Fruit fly (Drosophila melanogaster) whole organism, embryonic: ENCODE measurements around the gene CG31343.
A peak's percentile ranks its signal among the peaks of the same experiment; 100 is the strongest.

Source experiments
- Bdp1 ChIP-seq: fragments of 200-800 bp; sonication (Bioruptor generic); optimal IDR thresholded peaks from 3 replicates; lab custom pipeline; 2016; ENCODE audit warnings: missing biosample characterization, missing genetic modification characterization
- CG10431 ChIP-seq: fragments of 200-800 bp; sonication (Bioruptor generic); optimal IDR thresholded peaks from 3 replicates; lab custom pipeline; 2018; ENCODE audit warnings: missing biosample characterization, mild to moderate bottlenecking, missing genetic modification characterization
- CG12744 ChIP-seq: fragments of 200-800 bp; sonication (Bioruptor generic); optimal IDR thresholded peaks from 2 replicates; lab custom pipeline; 2016; ENCODE audit warnings: missing biosample characterization, missing genetic modification characterization
- CG14965 ChIP-seq: fragments of 200-800 bp; sonication (Bioruptor generic); optimal IDR thresholded peaks from 2 replicates; lab custom pipeline; 2016; ENCODE audit warnings: missing biosample characterization, missing genetic modification characterization, borderline replicate concordance
- CG17359 ChIP-seq: fragments of 200-800 bp; sonication (Bioruptor generic); optimal IDR thresholded peaks from 3 replicates; lab custom pipeline; 2018; ENCODE audit warnings: missing biosample characterization, mild to moderate bottlenecking, missing genetic modification characterization, moderate library complexity
- CG18011 ChIP-seq: fragments of 200-800 bp; sonication (Bioruptor generic); optimal IDR thresholded peaks from 2 replicates; lab custom pipeline; 2017; ENCODE audit warnings: missing biosample characterization, missing genetic modification characterization, mild to moderate bottlenecking, moderate library complexity, missing genotype
- CG1832 ChIP-seq: fragments of 200-800 bp; sonication (Bioruptor generic); optimal IDR thresholded peaks from 2 replicates; lab custom pipeline; 2017; ENCODE audit warnings: missing biosample characterization, mild to moderate bottlenecking, missing genetic modification characterization, inconsistent platforms
- CG2199 ChIP-seq: fragments of 200-800 bp; sonication (Bioruptor generic); IDR thresholded peaks from 3 replicates; pipeline ENCODE4 v1.3.6; 2022; ENCODE audit warnings: missing biosample characterization, missing genetic modification characterization
- CG2889 ChIP-seq: fragments of 200-800 bp; sonication (Bioruptor generic); IDR thresholded peaks from 3 replicates; pipeline ENCODE4 v1.3.6; 2022; ENCODE audit warnings: missing biosample characterization, missing genetic modification characterization
- CG30020 ChIP-seq: fragments of 200-800 bp; optimal IDR thresholded peaks from 2 replicates; lab custom pipeline; 2019; ENCODE audit warnings: missing biosample characterization, mild to moderate bottlenecking, missing genetic modification characterization, moderate library complexity
- CG3065 ChIP-seq: fragments of 200-800 bp; sonication (Bioruptor generic); optimal IDR thresholded peaks from 2 replicates; lab custom pipeline; 2016; ENCODE audit warnings: missing biosample characterization, missing genetic modification characterization
- CG3847 ChIP-seq: fragments of 200-800 bp; sonication (Bioruptor generic); IDR thresholded peaks from 2 replicates; pipeline ENCODE4 v1.3.6; 2022; ENCODE audit warnings: missing biosample characterization, missing genetic modification characterization
- CG7357 ChIP-seq: fragments of 200-800 bp; sonication (Bioruptor generic); IDR thresholded peaks from 3 replicates; pipeline ENCODE4 v1.3.6; 2022; ENCODE audit warnings: missing biosample characterization, missing genetic modification characterization
- CG7745 ChIP-seq: fragments of 200-800 bp; sonication (Bioruptor generic); optimal IDR thresholded peaks from 2 replicates; lab custom pipeline; 2018; ENCODE audit warnings: missing biosample characterization, mild to moderate bottlenecking, missing genetic modification characterization, moderate library complexity
- CG7839 ChIP-seq: fragments of 200-800 bp; sonication (Bioruptor generic); optimal IDR thresholded peaks from 3 replicates; lab custom pipeline; 2018; ENCODE audit warnings: missing biosample characterization, mild to moderate bottlenecking, missing genetic modification characterization, moderate library complexity
- CG7963 ChIP-seq: fragments of 200-800 bp; sonication (Bioruptor generic); IDR thresholded peaks from 3 replicates; pipeline ENCODE4 v1.3.6; 2022; ENCODE audit warnings: missing biosample characterization, missing genetic modification characterization; ENCODE audit not compliant: partially characterized antibody
- CG9817 ChIP-seq: fragments of 200-800 bp; sonication (Bioruptor generic); optimal IDR thresholded peaks from 2 replicates; lab custom pipeline; 2018; ENCODE audit warnings: missing biosample characterization, mild to moderate bottlenecking, missing genetic modification characterization, moderate library complexity
- CHES-1-like ChIP-seq: fragments of 200-800 bp; sonication (Bioruptor generic); optimal IDR thresholded peaks from 2 replicates; lab custom pipeline; 2016; ENCODE audit warnings: missing biosample characterization, missing genetic modification characterization
- CkIIα-i1 ChIP-seq: fragments of 200-800 bp; sonication (Bioruptor generic); IDR thresholded peaks from 2 replicates; pipeline ENCODE4 v1.3.6; 2022; ENCODE audit warnings: missing biosample characterization, missing genetic modification characterization
- CrebB ChIP-seq: fragments of 200-800 bp; sonication (Bioruptor generic); optimal IDR thresholded peaks from 3 replicates; lab custom pipeline; 2018; ENCODE audit warnings: missing biosample characterization, mild to moderate bottlenecking, missing genetic modification characterization
- Dfd ChIP-seq, 2 experiments: fragments of >200 bp; optimal IDR thresholded peaks; 2 replicates each; lab custom pipeline; 2017; ENCODE audit warnings: missing biosample characterization in 2 of 2, missing genetic modification characterization in 2 of 2
- Dip2 ChIP-seq: fragments of 200-800 bp; sonication (Bioruptor generic); IDR thresholded peaks from 2 replicates; pipeline ENCODE4 v1.3.6; 2022; ENCODE audit warnings: missing biosample characterization, missing genetic modification characterization
- Eip74EF ChIP-seq, 2 experiments: fragments of 200-800 bp in 1 of 2; fragments of >200 bp in 1 of 2; sonication (Bioruptor generic) in 1 of 2; optimal IDR thresholded peaks; 2 replicates each; lab custom pipeline; 2017 to 2019; ENCODE audit warnings: missing biosample characterization in 2 of 2, missing genetic modification characterization in 2 of 2, mild to moderate bottlenecking in 1 of 2, moderate library complexity in 1 of 2
- Ets97D ChIP-seq: fragments of 200-800 bp; sonication (Bioruptor generic); optimal IDR thresholded peaks from 3 replicates; lab custom pipeline; 2016; ENCODE audit warnings: missing biosample characterization, missing genetic modification characterization
- HHEX ChIP-seq: fragments of 200-800 bp; sonication (Bioruptor generic); optimal IDR thresholded peaks from 3 replicates; lab custom pipeline; 2017; ENCODE audit warnings: missing biosample characterization, mild to moderate bottlenecking, missing genetic modification characterization, missing genetic modification reagents
- Hey ChIP-seq: fragments of 200-800 bp; sonication (Bioruptor generic); optimal IDR thresholded peaks from 3 replicates; lab custom pipeline; 2018; ENCODE audit warnings: missing biosample characterization, mild to moderate bottlenecking, missing genetic modification characterization
- Poxn ChIP-seq: fragments of 200-800 bp; sonication (Bioruptor generic); IDR thresholded peaks from 2 replicates; pipeline ENCODE4 v1.3.6; 2022; ENCODE audit warnings: missing biosample characterization, missing genetic modification characterization
- Six4 ChIP-seq: fragments of 200-800 bp; sonication (Bioruptor generic); optimal IDR thresholded peaks from 2 replicates; lab custom pipeline; 2016; ENCODE audit warnings: missing biosample characterization, missing genetic modification characterization
- Sox100B ChIP-seq: fragments of 200-800 bp; sonication (Bioruptor generic); optimal IDR thresholded peaks from 3 replicates; lab custom pipeline; 2018; ENCODE audit warnings: missing biosample characterization, mild to moderate bottlenecking, missing genetic modification characterization
- Sox102F ChIP-seq: fragments of 200-800 bp; sonication (Bioruptor generic); optimal IDR thresholded peaks from 2 replicates; lab custom pipeline; 2018; ENCODE audit warnings: missing biosample characterization, mild to moderate bottlenecking, missing genetic modification characterization, moderate library complexity
- abd-A ChIP-seq: fragments of 200-800 bp; sonication (Bioruptor generic); optimal IDR thresholded peaks from 3 replicates; lab custom pipeline; 2019; ENCODE audit warnings: missing biosample characterization, mild to moderate bottlenecking, missing genetic modification characterization, moderate library complexity
- cato ChIP-seq: fragments of 200-800 bp; sonication (Bioruptor generic); optimal IDR thresholded peaks from 2 replicates; lab custom pipeline; 2016; ENCODE audit warnings: missing biosample characterization, missing genetic modification characterization, borderline replicate concordance
- croc ChIP-seq: fragments of 200-800 bp; sonication (Bioruptor generic); conservative IDR thresholded peaks from 3 replicates; pipeline ENCODE4 v1.3.6; 2022; ENCODE audit warnings: missing biosample characterization, missing genetic modification characterization
- danr ChIP-seq: fragments of 200-800 bp; sonication (Bioruptor generic); IDR thresholded peaks from 2 replicates; pipeline ENCODE4 v1.3.6; 2022; ENCODE audit warnings: missing biosample characterization, missing genetic modification characterization
- dm ChIP-seq: fragments of 200-800 bp; sonication (Bioruptor generic); optimal IDR thresholded peaks from 3 replicates; lab custom pipeline; 2016; ENCODE audit warnings: missing biosample characterization, missing genetic modification characterization
- dpn ChIP-seq, 2 experiments: fragments of 200-800 bp; sonication (Bioruptor generic); optimal IDR thresholded peaks; 3 replicates each; lab custom pipeline; 2016; ENCODE audit warnings: missing biosample characterization in 2 of 2, missing genetic modification characterization in 2 of 2
- esg ChIP-seq: fragments of 200-800 bp; sonication (Bioruptor generic); conservative IDR thresholded peaks from 2 replicates; pipeline ENCODE4 v1.3.6; 2022; ENCODE audit warnings: missing biosample characterization, missing genetic modification characterization
- fd3F ChIP-seq: fragments of 200-800 bp; sonication (Bioruptor generic); optimal IDR thresholded peaks from 2 replicates; lab custom pipeline; 2018; ENCODE audit warnings: missing biosample characterization, mild to moderate bottlenecking, missing genetic modification characterization, moderate library complexity
- fru ChIP-seq: fragments of >200 bp; optimal IDR thresholded peaks from 2 replicates; lab custom pipeline; 2017
- gcm ChIP-seq: fragments of 200-800 bp; sonication (Bioruptor generic); optimal IDR thresholded peaks from 2 replicates; lab custom pipeline; 2019; ENCODE audit warnings: missing biosample characterization, mild to moderate bottlenecking, missing genetic modification characterization, moderate library complexity
- gro ChIP-seq: fragments of 200-800 bp; sonication (Bioruptor generic); optimal IDR thresholded peaks from 2 replicates; lab custom pipeline; 2016; ENCODE audit warnings: missing biosample characterization, missing genetic modification characterization
- gsb-n ChIP-seq: fragments of 200-800 bp; sonication (Bioruptor generic); optimal IDR thresholded peaks from 3 replicates; lab custom pipeline; 2018; ENCODE audit warnings: missing biosample characterization, mild to moderate bottlenecking, missing genetic modification characterization
- ken ChIP-seq: fragments of 200-800 bp; sonication (Bioruptor generic); IDR thresholded peaks from 3 replicates; pipeline ENCODE4 v1.3.6; 2022; ENCODE audit warnings: missing biosample characterization, missing genetic modification characterization
- lbe ChIP-seq: fragments of 200-800 bp; sonication (Bioruptor generic); optimal IDR thresholded peaks from 2 replicates; lab custom pipeline; 2016; ENCODE audit warnings: missing biosample characterization, mild to moderate bottlenecking, missing genetic modification characterization
- lola ChIP-seq, 3 experiments: fragments of >200 bp in 2 of 3; fragments of 200-800 bp in 1 of 3; sonication (Bioruptor generic) in 1 of 3; optimal IDR thresholded peaks; 2 replicates each; lab custom pipeline; 2017 to 2019; ENCODE audit warnings: missing biosample characterization in 3 of 3, missing genetic modification characterization in 3 of 3, mild to moderate bottlenecking in 1 of 3, moderate library complexity in 1 of 3
- row ChIP-seq: fragments of 200-800 bp; sonication (Bioruptor generic); IDR thresholded peaks from 3 replicates; pipeline ENCODE4 v1.3.6; 2022; ENCODE audit warnings: missing biosample characterization, missing genetic modification characterization
- salm ChIP-seq: fragments of 200-800 bp; sonication (Bioruptor generic); optimal IDR thresholded peaks from 2 replicates; lab custom pipeline; 2018; ENCODE audit warnings: missing biosample characterization, mild to moderate bottlenecking, missing genetic modification characterization
- scrt ChIP-seq: fragments of 200-800 bp; sonication (Bioruptor generic); optimal IDR thresholded peaks from 2 replicates; lab custom pipeline; 2018; ENCODE audit warnings: missing biosample characterization, mild to moderate bottlenecking, missing genetic modification characterization, moderate library complexity
- sens ChIP-seq: fragments of 200-800 bp; sonication (Bioruptor generic); peaks from one replicate; lab custom pipeline; 2016; ENCODE audit warnings: missing biosample characterization, missing genetic modification characterization
- sens-2 ChIP-seq: fragments of 200-800 bp; sonication (Bioruptor generic); IDR thresholded peaks from 2 replicates; pipeline ENCODE4 v1.3.6; 2022; ENCODE audit warnings: missing biosample characterization, missing genetic modification characterization
- vfl ChIP-seq: fragments of 200-800 bp; sonication (Bioruptor generic); optimal IDR thresholded peaks from 2 replicates; lab custom pipeline; 2016; ENCODE audit warnings: missing biosample characterization, missing genetic modification characterization

Gene CG31343

DNA sequence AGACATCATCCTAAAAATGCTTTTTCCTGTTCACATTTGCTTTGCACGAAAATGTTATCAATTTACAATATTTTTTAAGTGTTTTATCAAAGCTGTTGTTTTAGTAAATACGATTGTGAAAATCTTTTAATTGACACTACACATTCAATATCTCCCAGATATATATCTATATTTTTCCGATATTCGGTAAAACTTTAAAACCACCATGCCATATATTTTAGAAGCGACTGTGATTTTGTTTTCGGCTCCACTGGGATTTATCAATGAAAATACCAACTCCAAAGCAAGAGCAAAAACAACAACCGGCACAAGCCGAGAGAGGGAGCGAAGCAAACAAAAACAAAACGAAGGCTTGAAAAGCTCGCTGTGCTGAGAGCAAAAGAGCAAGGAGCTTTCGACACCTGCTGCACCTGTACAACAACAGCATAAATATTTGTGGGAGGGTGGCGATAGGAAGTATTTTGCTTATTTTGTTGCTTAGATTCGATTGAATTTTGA lies 25.1 kb upstream of the CG31343 start (continued):
- TF ChIP-seq CG17359 (tag; lab: Kevin White, UChicago): peak; percentile 57
- TF ChIP-seq CG7839: peak; percentile 64
- peak; percentile 11 for TF ChIP-seq gro (GFP tag; lab: Kevin White, UChicago)
- TF ChIP-seq scrt: no peak
- peak; percentile 16 to 48 for TF ChIP-seq dpn (GFP tag; optimal IDR thresholded peaks at IDR 0.05; lab: Kevin White, UChicago)
- no peak for TF ChIP-seq fru (lab: Kevin White, UChicago)
- peak; percentile 38 for TF ChIP-seq gcm (GFP tag; lab: Kevin White, UChicago)
- TF ChIP-seq Bdp1 (GFP tag; lab: Kevin White, UChicago): no peak
- TF ChIP-seq CrebB (tag; lab: Kevin White, UChicago): no peak
- no peak for TF ChIP-seq Poxn (GFP tag; lab: Robert Waterston, UW)
- peak; percentile 53 for TF ChIP-seq Sox100B (GFP tag; lab: Kevin White, UChicago)
- no peak for TF ChIP-seq CG30020
- no peak for TF ChIP-seq abd-A (tag; lab: Kevin White, UChicago)
- TF ChIP-seq cato (GFP tag; lab: Kevin White, UChicago): no peak
- no peak for TF ChIP-seq CG10431 (GFP tag; lab: Kevin White, UChicago)
- TF ChIP-seq Ets97D (GFP tag; lab: Kevin White, UChicago): no peak
- TF ChIP-seq lola (GFP tag; optimal IDR thresholded peaks at IDR 0.05; lab: Kevin White, UChicago): peak in 1 of 3 experiments; percentile 20
- peak; percentile 6 for TF ChIP-seq lbe (GFP tag; lab: Kevin White, UChicago)
- TF ChIP-seq Six4 (GFP tag; lab: Kevin White, UChicago): no peak
- no peak for TF ChIP-seq CG2889 (GFP tag; lab: Robert Waterston, UW)
- no peak for TF ChIP-seq CG1832
- TF ChIP-seq HHEX: no peak
- no peak for TF ChIP-seq Dip2 (GFP tag; lab: Robert Waterston, UW)
- TF ChIP-seq Sox102F (GFP tag; lab: Kevin White, UChicago): peak; percentile 63
- peak; percentile 47 for TF ChIP-seq fd3F (GFP tag; lab: Kevin White, UChicago)
- TF ChIP-seq gsb-n (tag; lab: Kevin White, UChicago): no peak
- TF ChIP-seq Dfd (GFP tag; optimal IDR thresholded peaks at IDR 0.05; lab: Kevin White, UChicago): no peak
- no peak for TF ChIP-seq dm (GFP tag; lab: Kevin White, UChicago)
- TF ChIP-seq Eip74EF (GFP tag; optimal IDR thresholded peaks at IDR 0.05; lab: Kevin White, UChicago): peak in 1 of 2 experiments; percentile 42
- TF ChIP-seq salm (tag; lab: Kevin White, UChicago): peak; percentile 31
- TF ChIP-seq sens-2 (GFP tag; lab: Robert Waterston, UW): no peak
- TF ChIP-seq CG3847 (GFP tag; lab: Robert Waterston, UW): peak; percentile 25; the same call in 1 of the 2 replicates
- TF ChIP-seq CkIIα-i1 (GFP tag; lab: Robert Waterston, UW): no peak
- no peak for TF ChIP-seq croc (GFP tag; lab: Robert Waterston, UW)
- TF ChIP-seq CG7357 (GFP tag; lab: Robert Waterston, UW): no peak
- TF ChIP-seq CG14965 (GFP tag; lab: Kevin White, UChicago): no peak
- TF ChIP-seq vfl: no peak
- peak; percentile 75 for TF ChIP-seq sens (GFP tag; lab: Kevin White, UChicago)
- TF ChIP-seq CG7745 (tag; lab: Kevin White, UChicago): no peak
- no peak for TF ChIP-seq CG2199
- TF ChIP-seq esg (GFP tag; lab: Robert Waterston, UW): no peak
- TF ChIP-seq CHES-1-like (GFP tag; lab: Kevin White, UChicago): no peak
- TF ChIP-seq row (GFP tag; lab: Robert Waterston, UW): no peak
- TF ChIP-seq CG18011: peak; percentile 31
- no peak for TF ChIP-seq CG7963 (GFP tag; lab: Robert Waterston, UW)
- no peak for TF ChIP-seq CG3065 (GFP tag; lab: Kevin White, UChicago)
- no peak for TF ChIP-seq Hey (tag; lab: Kevin White, UChicago)
- TF ChIP-seq CG9817 (tag; lab: Kevin White, UChicago): peak; percentile 29
- TF ChIP-seq danr (GFP tag; lab: Robert Waterston, UW): no peak
- TF ChIP-seq CG12744: peak; percentile 52
- TF ChIP-seq ken (GFP tag; lab: Robert Waterston, UW): no peak
